Worm (Caenorhabditis elegans) whole organism, mixed stage, embryonic: ENCODE data around the gene fbxa-224.

Experiments used
- lsy-2 ChIP-seq: fragments of 150-350 bp; optimal IDR thresholded peaks from 2 replicates; lab custom pipeline; 2014; ENCODE audit warnings: missing biosample characterization, missing genetic modification characterization
- mep-1 ChIP-seq: fragments of 150-350 bp; optimal IDR thresholded peaks from 2 replicates; lab custom pipeline; 2017; ENCODE audit warnings: missing biosample characterization, missing genetic modification reagents, missing genetic modification characterization, inconsistent platforms
- nhr-2 ChIP-seq: fragments of 150-350 bp; optimal IDR thresholded peaks from 2 replicates; lab custom pipeline; 2014; ENCODE audit warnings: missing biosample characterization, missing genetic modification characterization
- pha-4 ChIP-seq: fragments of 150-350 bp; optimal IDR thresholded peaks from 2 replicates; lab custom pipeline; 2018; ENCODE audit warnings: missing biosample characterization, missing genetic modification reagents, missing genetic modification characterization
- snpc-4 ChIP-seq: fragments of 150-350 bp; optimal IDR thresholded peaks from 2 replicates; lab custom pipeline; 2014; ENCODE audit warnings: missing biosample characterization, missing genetic modification characterization

DNA sequence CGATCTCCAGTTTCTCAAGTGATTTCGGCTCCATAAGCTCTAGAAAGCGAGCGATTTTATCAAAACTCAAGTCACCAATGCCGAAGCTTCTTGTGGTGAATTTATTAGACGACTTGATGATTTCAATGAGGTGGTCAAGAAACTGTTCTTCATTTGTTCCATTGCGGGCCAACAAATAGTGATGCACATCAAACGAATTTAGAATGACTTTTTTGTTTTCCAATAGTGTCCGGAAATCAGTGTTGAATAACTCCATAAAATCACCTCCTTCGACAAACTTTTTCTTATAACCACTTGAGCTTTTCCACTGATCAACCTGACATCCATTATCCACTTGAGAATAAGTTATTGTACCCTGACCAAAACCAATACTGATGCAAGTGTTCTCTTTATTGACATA lies 675 bp downstream of the fbxa-224 start:
- TF ChIP-seq pha-4: no peak
- no peak for TF ChIP-seq nhr-2 (tag; lab: Kevin White, UChicago)
- no peak for TF ChIP-seq lsy-2 (tag; lab: Kevin White, UChicago)
- no peak for TF ChIP-seq mep-1
- no peak for TF ChIP-seq snpc-4 (tag; lab: Kevin White, UChicago)
